Fruit fly (Drosophila melanogaster): ENCODE results near the gene CG9175.
A peak's percentile ranks its signal among the peaks of the same experiment; 100 is the strongest.

CG9175 gene

dm6 chr2L:6078757-6079351, 19.9 kb downstream of the CG9175 start (continued):
- TF ChIP-seq Blimp-1 (GFP tag; optimal IDR thresholded peaks at IDR 0.05) (peak; percentile 79), Mad (GFP tag; optimal IDR thresholded peaks at IDR 0.05) (no peak), CG12071 (GFP tag; optimal IDR thresholded peaks at IDR 0.05) (no peak), CG11560 (tag; IDR thresholded peaks at IDR 0.05) (no peak), vnd (GFP tag; IDR thresholded peaks at IDR 0.05; ENCODE audit: partially characterized antibody) (no peak), CG9215 (GFP tag; IDR thresholded peaks at IDR 0.05) (no peak), CG18599 (GFP tag; optimal IDR thresholded peaks at IDR 0.05) (no peak), CG7928 (GFP tag; optimal IDR thresholded peaks at IDR 0.05) (no peak), zfh2 (GFP tag; optimal IDR thresholded peaks at IDR 0.05) (no peak), CG4730 (GFP tag; IDR thresholded peaks at IDR 0.05) (no peak), zen2 (GFP tag; IDR thresholded peaks at IDR 0.05; ENCODE audit: partially characterized antibody) (no peak), CG14014 (GFP tag; IDR thresholded peaks at IDR 0.05) (no peak), CG16813 (GFP tag; IDR thresholded peaks at IDR 0.05; ENCODE audit: partially characterized antibody) (0 out of 3 replicates have a peak, but pooled peaks have one; percentile 28), vfl (GFP tag; optimal IDR thresholded peaks at IDR 0.05) (no peak), ttk (GFP tag; IDR thresholded peaks at IDR 0.05) (no peak), CG13624 (GFP tag; optimal IDR thresholded peaks at IDR 0.05) (no peak), CG30403 (GFP tag; optimal IDR thresholded peaks at IDR 0.05) (no peak), gfzf (GFP tag; optimal IDR thresholded peaks at IDR 0.05) (no peak), nerfin-2 (GFP tag; IDR thresholded peaks at IDR 0.05; ENCODE audit: partially characterized antibody) (no peak), CG15269 (tag; optimal IDR thresholded peaks at IDR 0.05) (no peak), CG11398 (GFP tag; optimal IDR thresholded peaks at IDR 0.05) (no peak), CG8478 (optimal IDR thresholded peaks at IDR 0.05) (peak; percentile 75), Jarid2 (GFP tag; optimal IDR thresholded peaks at IDR 0.05) (peak; percentile 28), CG9437 (GFP tag; optimal IDR thresholded peaks at IDR 0.05) (no peak), Dip3 (GFP tag; optimal IDR thresholded peaks at IDR 0.05) (no peak), CG33213 (GFP tag; optimal IDR thresholded peaks at IDR 0.05) (no peak), CG1792 (GFP tag; optimal IDR thresholded peaks at IDR 0.05) (no peak), HLH4C (GFP tag; IDR thresholded peaks at IDR 0.05; ENCODE audit: partially characterized antibody) (no peak), exex (tag; optimal IDR thresholded peaks at IDR 0.05) (no peak), CG1529 (GFP tag; optimal IDR thresholded peaks at IDR 0.05) (no peak), Sin3A (optimal IDR thresholded peaks at IDR 0.05) (no peak), CG2202 (tag; optimal IDR thresholded peaks at IDR 0.05) (no peak), CG12104 (GFP tag; optimal IDR thresholded peaks at IDR 0.05) (no peak), Abd-B (GFP tag; optimal IDR thresholded peaks at IDR 0.05) (no peak), CG3726 (GFP tag; IDR thresholded peaks at IDR 0.05) (no peak), CG8290 (GFP tag; optimal IDR thresholded peaks at IDR 0.05) (no peak), CG8290 (tag; optimal IDR thresholded peaks at IDR 0.05) (no peak), CG6689 (GFP tag; IDR thresholded peaks at IDR 0.05) (no peak), fru (optimal IDR thresholded peaks at IDR 0.05) (peak; percentile 27), CG3847 (GFP tag; IDR thresholded peaks at IDR 0.05) (no peak), CG1603 (tag; optimal IDR thresholded peaks at IDR 0.05) (no peak), CG4854 (GFP tag; optimal IDR thresholded peaks at IDR 0.05) (no peak), Fer3 (tag; optimal IDR thresholded peaks at IDR 0.05) (no peak), ATbp (GFP tag; optimal IDR thresholded peaks at IDR 0.05) (no peak), C15 (GFP tag; IDR thresholded peaks at IDR 0.05) (no peak), dysf (GFP tag; IDR thresholded peaks at IDR 0.05) (no peak), fd96Cb (tag; optimal IDR thresholded peaks at IDR 0.05) (no peak), row (GFP tag; IDR thresholded peaks at IDR 0.05) (no peak), Dll (GFP tag; IDR thresholded peaks at IDR 0.05; ENCODE audit: partially characterized antibody) (0 out of 4 replicates have a peak, but pooled peaks have one; percentile 27), Optix (GFP tag; IDR thresholded peaks at IDR 0.05) (no peak), CG13123 (GFP tag; optimal IDR thresholded peaks at IDR 0.05) (no peak), CG10979 (tag; optimal IDR thresholded peaks at IDR 0.05) (peak; percentile 31)
